Worm (Caenorhabditis elegans) whole organism, L2 larva: ENCODE measurements around the gene C16C8.26.

ENCODE experiments used
- R02D3.7 ChIP-seq: fragments of 150-350 bp; optimal IDR thresholded peaks from 2 replicates; lab custom pipeline; 2014; ENCODE audit warnings: missing biosample characterization, missing genetic modification characterization
- alr-1 ChIP-seq: fragments of 150-350 bp; optimal IDR thresholded peaks from 2 replicates; lab custom pipeline; 2014; ENCODE audit warnings: missing biosample characterization, missing genetic modification characterization
- ama-1 ChIP-seq: fragments of 150-350 bp; optimal IDR thresholded peaks from 2 replicates; lab custom pipeline; 2018; ENCODE audit warnings: inconsistent platforms
- mab-5 ChIP-seq: fragments of 150-350 bp; optimal IDR thresholded peaks from 2 replicates; lab custom pipeline; 2014; ENCODE audit warnings: missing biosample characterization, missing genetic modification characterization
- nhr-10 ChIP-seq: sonication (generic microtip); optimal IDR thresholded peaks from 2 replicates; lab custom pipeline; 2017; ENCODE audit warnings: missing biosample characterization, missing genetic modification characterization
- nhr-11 ChIP-seq: fragments of 150-350 bp; optimal IDR thresholded peaks from 2 replicates; lab custom pipeline; 2014; ENCODE audit warnings: missing biosample characterization, missing genetic modification characterization
- nhr-23 ChIP-seq: fragments of 150-350 bp; optimal IDR thresholded peaks from 2 replicates; lab custom pipeline; 2014; ENCODE audit warnings: missing biosample characterization, missing genetic modification reagents, missing genetic modification characterization
- nhr-77 ChIP-seq: fragments of 150-350 bp; optimal IDR thresholded peaks from 2 replicates; lab custom pipeline; 2014; ENCODE audit warnings: missing biosample characterization, missing genetic modification characterization
- skn-1 ChIP-seq: sonication (generic microtip); optimal IDR thresholded peaks from 2 replicates; lab custom pipeline; 2017; ENCODE audit warnings: missing biosample characterization, missing genetic modification characterization
- snpc-4 ChIP-seq: fragments of 150-350 bp; optimal IDR thresholded peaks from 2 replicates; lab custom pipeline; 2014; ENCODE audit warnings: missing biosample characterization, missing genetic modification characterization
- unc-39 ChIP-seq: fragments of 150-350 bp; optimal IDR thresholded peaks from 2 replicates; lab custom pipeline; 2014; ENCODE audit warnings: missing biosample characterization, missing genetic modification characterization
- ztf-4 ChIP-seq: fragments of 150-350 bp; optimal IDR thresholded peaks from 2 replicates; lab custom pipeline; 2014; ENCODE audit warnings: missing biosample characterization, missing genetic modification characterization

ce11 chrII:3476536-3476935, 18.4 kb upstream of the C16C8.26 start:
- TF ChIP-seq ama-1 (no peak), unc-39 (tag; lab: Kevin White, UChicago) (no peak), ztf-4 (no peak), skn-1 (tag; lab: Kevin White, UChicago) (no peak), nhr-11 (no peak), nhr-77 (no peak), snpc-4 (tag; lab: Kevin White, UChicago) (no peak), mab-5 (tag; lab: Kevin White, UChicago) (no peak), nhr-23 (no peak), nhr-10 (tag; lab: Kevin White, UChicago) (no peak), alr-1 (tag; lab: Kevin White, UChicago) (no peak), R02D3.7 (tag; lab: Kevin White, UChicago) (no peak)
